Worm (Caenorhabditis elegans) whole organism, late embryonic: Measurements from ENCODE around the gene kcnl-1.
A peak's percentile ranks its signal among the peaks of the same experiment; 100 is the strongest.

ENCODE experiments used
- C08G9.2 ChIP-seq: sonication (generic microtip); optimal IDR thresholded peaks from 2 replicates; lab custom pipeline; 2016; ENCODE audit warnings: mild to moderate bottlenecking, missing genetic modification characterization, moderate library complexity, missing compliant biosample characterization
- C38D4.7 ChIP-seq: fragments of 200-800 bp; sonication (Bioruptor generic); optimal IDR thresholded peaks from 2 replicates; lab custom pipeline; 2018; ENCODE audit warnings: mild to moderate bottlenecking, missing genetic modification characterization, moderate library complexity, missing compliant biosample characterization
- F13H6.1 ChIP-seq: sonication (generic microtip); optimal IDR thresholded peaks from 2 replicates; lab custom pipeline; 2016; ENCODE audit warnings: missing genetic modification characterization, missing compliant biosample characterization
- K02D7.2 ChIP-seq: sonication (generic microtip); optimal IDR thresholded peaks from 2 replicates; lab custom pipeline; 2017; ENCODE audit warnings: mild to moderate bottlenecking, missing genetic modification characterization, missing compliant biosample characterization
- Y22D7AL.16 ChIP-seq: sonication (generic microtip); optimal IDR thresholded peaks from 2 replicates; lab custom pipeline; 2016; ENCODE audit warnings: missing genetic modification characterization, missing compliant biosample characterization
- ahr-1 ChIP-seq: sonication (generic microtip); optimal IDR thresholded peaks from 2 replicates; lab custom pipeline; 2016; ENCODE audit warnings: missing genetic modification characterization, missing compliant biosample characterization
- ama-1 ChIP-seq: fragments of 150-350 bp; optimal IDR thresholded peaks from 2 replicates; lab custom pipeline; 2014
- ceh-14 ChIP-seq: sonication (generic microtip); optimal IDR thresholded peaks from 2 replicates; lab custom pipeline; 2016; ENCODE audit warnings: missing genotype, missing genetic modification characterization, missing compliant biosample characterization
- ceh-18 ChIP-seq: sonication (generic microtip); optimal IDR thresholded peaks from 2 replicates; lab custom pipeline; 2016; ENCODE audit warnings: missing genetic modification characterization, missing compliant biosample characterization
- ceh-19 ChIP-seq: fragments of 200-800 bp; sonication (Bioruptor generic); optimal IDR thresholded peaks from 2 replicates; lab custom pipeline; 2018; ENCODE audit warnings: mild to moderate bottlenecking, missing genetic modification characterization, missing compliant biosample characterization
- ceh-22 ChIP-seq: sonication (generic microtip); optimal IDR thresholded peaks from 2 replicates; lab custom pipeline; 2017; ENCODE audit warnings: missing biosample characterization, missing genetic modification characterization
- ceh-24 ChIP-seq: sonication (generic microtip); optimal IDR thresholded peaks from 2 replicates; lab custom pipeline; 2016; ENCODE audit warnings: mild to moderate bottlenecking, missing genetic modification characterization, missing compliant biosample characterization
- ceh-31 ChIP-seq: sonication (generic microtip); optimal IDR thresholded peaks from 2 replicates; lab custom pipeline; 2016; ENCODE audit warnings: missing genetic modification characterization, missing compliant biosample characterization
- ceh-34 ChIP-seq: sonication (generic microtip); optimal IDR thresholded peaks from 2 replicates; lab custom pipeline; 2016; ENCODE audit warnings: mild to moderate bottlenecking, missing genetic modification characterization, missing compliant biosample characterization
- ceh-45 ChIP-seq: fragments of 200-800 bp; sonication (Bioruptor generic); IDR thresholded peaks from 2 replicates; pipeline ENCODE4 v1.3.6; 2022; ENCODE audit warnings: missing genetic modification reagents, missing genetic modification characterization, missing compliant biosample characterization
- ceh-6 ChIP-seq: fragments of 200-800 bp; sonication (Bioruptor generic); optimal IDR thresholded peaks from 2 replicates; lab custom pipeline; 2018; ENCODE audit warnings: mild to moderate bottlenecking, missing genetic modification characterization, missing compliant biosample characterization
- che-1 ChIP-seq: sonication (generic microtip); optimal IDR thresholded peaks from 2 replicates; lab custom pipeline; 2016; ENCODE audit warnings: mild to moderate bottlenecking, missing genetic modification characterization, missing compliant biosample characterization
- dmd-4 ChIP-seq: sonication (generic microtip); optimal IDR thresholded peaks from 2 replicates; lab custom pipeline; 2016; ENCODE audit warnings: borderline replicate concordance, missing genetic modification characterization, missing compliant biosample characterization
- elt-2 ChIP-seq: sonication (generic microtip); optimal IDR thresholded peaks from 2 replicates; lab custom pipeline; 2016; ENCODE audit warnings: missing genetic modification reagents, missing genetic modification characterization, missing compliant biosample characterization
- elt-4 ChIP-seq: sonication (generic microtip); optimal IDR thresholded peaks from 2 replicates; lab custom pipeline; 2016; ENCODE audit warnings: missing genetic modification characterization, missing compliant biosample characterization
- eyg-1 ChIP-seq: sonication (generic microtip); optimal IDR thresholded peaks from 2 replicates; lab custom pipeline; 2016; ENCODE audit warnings: missing genotype, missing genetic modification characterization, missing compliant biosample characterization
- fax-1 ChIP-seq: sonication (generic microtip); optimal IDR thresholded peaks from 2 replicates; lab custom pipeline; 2016; ENCODE audit warnings: missing genotype, missing genetic modification characterization, missing compliant biosample characterization
- fkh-6 ChIP-seq: sonication (generic microtip); optimal IDR thresholded peaks from 2 replicates; lab custom pipeline; 2016; ENCODE audit warnings: missing genetic modification characterization, missing compliant biosample characterization
- lim-6 ChIP-seq: sonication (generic microtip); optimal IDR thresholded peaks from 2 replicates; lab custom pipeline; 2016; ENCODE audit warnings: missing genetic modification characterization, missing compliant biosample characterization
- madf-2 ChIP-seq: sonication (generic microtip); optimal IDR thresholded peaks from 2 replicates; lab custom pipeline; 2017; ENCODE audit warnings: missing genetic modification characterization, missing compliant biosample characterization
- mec-3 ChIP-seq: sonication (generic microtip); optimal IDR thresholded peaks from 2 replicates; lab custom pipeline; 2016; ENCODE audit warnings: borderline replicate concordance, missing genetic modification characterization, missing compliant biosample characterization
- nfya-1 ChIP-seq: sonication (generic microtip); optimal IDR thresholded peaks from 2 replicates; lab custom pipeline; 2017; ENCODE audit warnings: missing genetic modification characterization, mild to moderate bottlenecking, missing compliant biosample characterization, antibody characterized with exemption, moderate library complexity
- nhr-11 ChIP-seq: fragments of 150-350 bp; optimal IDR thresholded peaks from 2 replicates; lab custom pipeline; 2014; ENCODE audit warnings: missing biosample characterization, missing genetic modification characterization
- nhr-232 ChIP-seq: sonication (generic microtip); optimal IDR thresholded peaks from 2 replicates; lab custom pipeline; 2016; ENCODE audit warnings: missing genetic modification characterization, missing compliant biosample characterization
- npax-4 ChIP-seq: sonication (generic microtip); optimal IDR thresholded peaks from 2 replicates; lab custom pipeline; 2016; ENCODE audit warnings: missing genetic modification characterization, missing compliant biosample characterization
- pag-3 ChIP-seq: sonication (generic microtip); optimal IDR thresholded peaks from 2 replicates; lab custom pipeline; 2016; ENCODE audit warnings: missing compliant biosample characterization, missing genetic modification characterization, borderline replicate concordance
- pax-1 ChIP-seq: fragments of 150-350 bp; optimal IDR thresholded peaks from 2 replicates; lab custom pipeline; 2014; ENCODE audit warnings: missing biosample characterization, missing genetic modification characterization
- pha-2 ChIP-seq: sonication (generic microtip); optimal IDR thresholded peaks from 2 replicates; lab custom pipeline; 2017; ENCODE audit warnings: mild to moderate bottlenecking, missing genetic modification characterization, missing compliant biosample characterization
- pha-4 ChIP-seq: fragments of 150-350 bp; optimal IDR thresholded peaks from 2 replicates; lab custom pipeline; 2018; ENCODE audit warnings: missing biosample characterization, missing genetic modification reagents, missing genetic modification characterization
- pqm-1 ChIP-seq: sonication (generic microtip); optimal IDR thresholded peaks from 2 replicates; lab custom pipeline; 2016; ENCODE audit warnings: missing genetic modification characterization, missing compliant biosample characterization
- pros-1 ChIP-seq: fragments of 150-350 bp; optimal IDR thresholded peaks from 2 replicates; lab custom pipeline; 2014; ENCODE audit warnings: missing biosample characterization, missing genetic modification reagents, missing genetic modification characterization
- ref-2 ChIP-seq: sonication (generic microtip); optimal IDR thresholded peaks from 2 replicates; lab custom pipeline; 2016; ENCODE audit warnings: missing genetic modification characterization, missing compliant biosample characterization
- sdc-2 ChIP-seq: sonication (generic microtip); optimal IDR thresholded peaks from 2 replicates; lab custom pipeline; 2016; ENCODE audit warnings: missing genotype, missing genetic modification characterization, missing compliant biosample characterization
- sox-4 ChIP-seq: sonication (generic microtip); optimal IDR thresholded peaks from 2 replicates; lab custom pipeline; 2017; ENCODE audit warnings: mild to moderate bottlenecking, missing genetic modification characterization, inconsistent platforms, missing compliant biosample characterization
- tbx-7 ChIP-seq: sonication (generic microtip); optimal IDR thresholded peaks from 2 replicates; lab custom pipeline; 2016; ENCODE audit warnings: missing genotype, missing genetic modification characterization, missing compliant biosample characterization
- ttx-3 ChIP-seq: sonication (generic microtip); optimal IDR thresholded peaks from 2 replicates; lab custom pipeline; 2016; ENCODE audit warnings: missing genetic modification reagents, missing genetic modification characterization, missing compliant biosample characterization
- unc-3 ChIP-seq, 2 experiments: fragments of 200-800 bp in 1 of 2; sonication (Bioruptor generic) in 1 of 2; sonication (generic microtip) in 1 of 2; conservative IDR thresholded peaks in 1 of 2; optimal IDR thresholded peaks in 1 of 2; 2 replicates each; pipeline versions ENCODE4 v1.3.6 to Lab custom; 2016 to 2022; ENCODE audit warnings: missing compliant biosample characterization in 2 of 2, missing genetic modification characterization in 2 of 2, missing genetic modification reagents in 1 of 2
- unc-55 ChIP-seq: sonication (generic microtip); optimal IDR thresholded peaks from 2 replicates; lab custom pipeline; 2017; ENCODE audit warnings: missing biosample characterization, missing genetic modification reagents, missing genetic modification characterization
- unc-86 ChIP-seq: sonication (generic microtip); optimal IDR thresholded peaks from 2 replicates; lab custom pipeline; 2016; ENCODE audit warnings: missing genetic modification characterization, missing compliant biosample characterization
- zip-5 ChIP-seq: sonication (generic microtip); optimal IDR thresholded peaks from 2 replicates; lab custom pipeline; 2016; ENCODE audit warnings: missing genetic modification characterization, missing compliant biosample characterization
- ztf-16 ChIP-seq: sonication (generic microtip); optimal IDR thresholded peaks from 2 replicates; lab custom pipeline; 2017; ENCODE audit warnings: missing genetic modification characterization, missing compliant biosample characterization

Gene kcnl-1

DNA sequence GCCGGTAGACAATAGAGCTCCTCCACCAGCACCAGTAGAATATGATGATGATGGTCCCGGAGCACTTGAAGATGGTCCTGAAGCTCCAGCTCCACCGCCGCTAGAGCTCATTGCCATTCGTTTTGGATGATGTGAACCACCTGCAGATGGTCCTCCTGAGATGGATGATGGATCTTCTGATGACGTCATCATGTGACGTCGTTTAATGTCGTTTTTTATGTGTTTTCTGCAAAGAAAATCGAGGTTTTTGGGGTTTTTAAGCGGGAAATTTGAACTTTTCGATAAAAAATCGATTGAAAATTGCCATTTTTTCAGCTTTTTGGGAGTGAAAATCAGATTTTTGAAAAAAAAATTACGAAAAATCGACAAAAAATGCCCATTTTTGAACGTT is 71.0 kb downstream of the kcnl-1 start (continued):
- TF ChIP-seq ceh-24 (tag; lab: Kevin White, UChicago): no peak

DNA sequence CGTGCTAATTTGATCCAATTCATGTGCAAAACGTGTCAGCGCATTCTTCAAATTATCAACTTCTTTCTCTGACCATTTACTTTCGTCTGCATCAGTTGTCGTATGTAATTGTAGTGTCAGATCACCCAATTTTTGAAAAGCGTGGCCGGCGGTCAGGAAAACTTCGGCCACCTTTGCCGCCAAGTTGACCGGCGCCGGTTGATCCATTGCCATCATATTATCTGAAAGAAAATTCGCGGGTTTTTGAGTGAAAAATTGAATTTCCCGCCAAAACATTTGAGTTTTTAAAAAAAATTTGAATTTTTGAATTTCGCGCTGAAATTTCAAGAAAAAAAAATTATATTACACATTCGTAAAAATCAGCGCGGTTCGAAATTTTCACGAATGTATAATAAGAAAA is 72.7 kb downstream of the kcnl-1 start:
- TF ChIP-seq pros-1 (tag; lab: Kevin White, UChicago) (no peak), ceh-22 (no peak), nfya-1 (tag; lab: Kevin White, UChicago) (no peak), K02D7.2 (no peak), ceh-6 (GFP tag; lab: Kevin White, UChicago) (no peak), ceh-18 (tag; lab: Kevin White, UChicago) (no peak), pha-4 (no peak), ama-1 (lab: Kevin White, UChicago) (no peak), ceh-14 (tag; lab: Kevin White, UChicago) (no peak), ceh-24 (tag; lab: Kevin White, UChicago) (no peak)

DNA sequence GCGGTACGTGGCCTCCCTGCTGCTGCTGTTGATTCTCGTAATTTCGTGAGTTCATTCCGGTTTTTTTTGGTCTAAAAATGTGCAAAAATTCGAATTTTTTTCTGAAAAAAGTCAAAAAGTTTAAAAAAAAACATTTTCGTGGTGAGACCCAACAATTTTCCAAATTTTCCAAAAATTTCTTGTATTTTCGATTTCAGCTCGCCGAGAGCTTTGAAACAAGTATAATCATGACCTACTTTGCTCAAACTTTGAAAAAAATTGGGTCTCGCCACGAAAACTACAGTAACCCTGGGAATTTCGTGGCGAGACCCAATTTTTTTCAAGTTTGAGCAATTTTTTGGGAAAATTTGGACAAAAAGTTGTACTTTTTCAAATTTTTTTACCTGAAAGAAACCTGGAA is 75.6 kb downstream of the kcnl-1 start, which contains the start of gene Y43F8C.6:
TSS of gene Y43F8C.6 (minus strand) at position 101 of the 400 bp plus-strand sequence.
- TF ChIP-seq C08G9.2 (tag; lab: Kevin White, UChicago) (no peak), ama-1 (lab: Kevin White, UChicago) (no peak), ceh-45 (GFP tag; lab: Robert Waterston, UW) (no peak), Y22D7AL.16 (tag; lab: Kevin White, UChicago) (no peak), ztf-16 (tag; lab: Kevin White, UChicago) (no peak), pax-1 (no peak), mec-3 (tag; lab: Kevin White, UChicago) (no peak)

DNA sequence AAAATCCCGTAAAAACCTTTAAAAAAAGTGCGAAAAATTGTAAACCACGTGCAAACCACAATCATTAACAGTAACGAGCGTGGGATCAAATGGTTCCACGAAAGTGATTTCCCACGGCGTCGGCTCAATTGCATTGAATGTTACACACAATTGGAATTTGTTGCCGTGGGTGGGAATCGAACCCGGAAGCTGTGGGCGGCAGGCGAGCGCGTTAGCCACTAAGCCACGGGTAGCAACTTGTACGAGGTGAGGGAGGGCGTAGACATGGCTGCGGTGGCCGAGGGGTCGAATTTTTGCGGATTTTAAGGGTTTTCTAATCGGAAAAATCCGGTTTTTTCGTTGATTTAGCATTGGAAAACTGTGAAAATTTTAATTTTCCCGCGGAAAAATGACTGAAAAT is 77.8 kb downstream of the kcnl-1 start:
- TF ChIP-seq dmd-4 (tag; lab: Kevin White, UChicago) (peak; percentile 95), ceh-31 (tag; lab: Kevin White, UChicago) (peak; percentile 92), sox-4 (tag; lab: Kevin White, UChicago) (peak; percentile 98), unc-3 (GFP tag; conservative IDR thresholded peaks at IDR 0.05; lab: Robert Waterston, UW) (peak; percentile 90), unc-3 (tag; optimal IDR thresholded peaks at IDR 0.05; lab: Kevin White, UChicago) (peak; percentile 97), elt-4 (tag; lab: Kevin White, UChicago) (no peak), pqm-1 (tag; lab: Kevin White, UChicago) (peak; percentile 96), madf-2 (tag; lab: Kevin White, UChicago) (peak; percentile 97), nhr-11 (tag; lab: Kevin White, UChicago) (no peak), pha-2 (tag; lab: Kevin White, UChicago) (peak; percentile 99), ahr-1 (tag; lab: Kevin White, UChicago) (peak; percentile 93), unc-55 (GFP tag; lab: Kevin White, UChicago) (peak; percentile 67), F13H6.1 (tag; lab: Kevin White, UChicago) (peak; percentile 95), tbx-7 (tag; lab: Kevin White, UChicago) (peak; percentile 83), fkh-6 (tag; lab: Kevin White, UChicago) (peak; percentile 96), pros-1 (tag; lab: Kevin White, UChicago) (peak; percentile 21), pha-4 (no peak), npax-4 (tag; lab: Kevin White, UChicago) (peak; percentile 96), unc-86 (tag; lab: Kevin White, UChicago) (peak; percentile 98), lim-6 (tag; lab: Kevin White, UChicago) (peak; percentile 93), pag-3 (tag; lab: Kevin White, UChicago) (peak; percentile 99), elt-2 (tag; lab: Kevin White, UChicago) (peak; percentile 99), sdc-2 (tag; lab: Kevin White, UChicago) (peak; percentile 91), ceh-19 (peak; percentile 98), ama-1 (lab: Kevin White, UChicago) (no peak), fax-1 (tag; lab: Kevin White, UChicago) (peak; percentile 95), ttx-3 (peak; percentile 97), ceh-45 (GFP tag; lab: Robert Waterston, UW) (peak; percentile 97), C38D4.7 (peak; percentile 96), nhr-232 (tag; lab: Kevin White, UChicago) (peak; percentile 98), che-1 (tag; lab: Kevin White, UChicago) (peak; percentile 97), ref-2 (tag; lab: Kevin White, UChicago) (peak; percentile 98), mec-3 (tag; lab: Kevin White, UChicago) (peak; percentile 93), zip-5 (peak; percentile 86), eyg-1 (tag; lab: Kevin White, UChicago) (peak; percentile 98), K02D7.2 (peak; percentile 98), ceh-34 (tag; lab: Kevin White, UChicago) (peak; percentile 98), C08G9.2 (tag; lab: Kevin White, UChicago) (peak; percentile 91)
